Worm (Caenorhabditis elegans) whole organism, midembryonic: ENCODE measurements around the gene R12B2.6.

Experiments
- T22C8.4 ChIP-seq: fragments of 200-800 bp; sonication (Bioruptor generic); IDR thresholded peaks from 2 replicates; pipeline ENCODE4 v1.3.6; 2022; ENCODE audit warnings: missing genetic modification characterization, missing compliant biosample characterization
- cog-1 ChIP-seq: sonication (generic microtip); optimal IDR thresholded peaks from 2 replicates; lab custom pipeline; 2016; ENCODE audit warnings: missing genetic modification characterization, missing compliant biosample characterization
- flt-1 ChIP-seq: fragments of 200-800 bp; sonication (Bioruptor generic); IDR thresholded peaks from 2 replicates; pipeline ENCODE4 v1.3.6; 2022; ENCODE audit warnings: missing genetic modification characterization, missing compliant biosample characterization
- klf-2 ChIP-seq: fragments of 200-800 bp; sonication (Bioruptor generic); conservative IDR thresholded peaks from 2 replicates; pipeline ENCODE4 v1.3.6; 2022; ENCODE audit warnings: missing genetic modification reagents, missing genetic modification characterization, missing compliant biosample characterization
- med-1 ChIP-seq: sonication (generic microtip); optimal IDR thresholded peaks from 2 replicates; lab custom pipeline; 2017; ENCODE audit warnings: missing genetic modification characterization, mild to moderate bottlenecking, missing compliant biosample characterization, antibody characterized with exemption, missing genetic modification reagents; ENCODE audit not compliant: insufficient read depth
- ref-1 ChIP-seq: fragments of 200-800 bp; sonication (Bioruptor generic); conservative IDR thresholded peaks from 2 replicates; pipeline ENCODE4 v1.3.6; 2022; ENCODE audit warnings: missing genetic modification reagents, missing genetic modification characterization, missing compliant biosample characterization
- tab-1 ChIP-seq: fragments of 200-800 bp; sonication (Bioruptor generic); IDR thresholded peaks from 2 replicates; pipeline ENCODE4 v1.3.6; 2022; ENCODE audit warnings: missing genetic modification characterization, missing compliant biosample characterization
- ztf-29 ChIP-seq: fragments of 200-800 bp; sonication (Bioruptor generic); IDR thresholded peaks from 2 replicates; pipeline ENCODE4 v1.3.6; 2022; ENCODE audit warnings: missing genetic modification reagents, missing genetic modification characterization, missing compliant biosample characterization

ce11 chrIII:5806720-5807119 lies 27.2 kb downstream of the R12B2.6 start, which contains the start of gene R12B2.2:
- TF ChIP-seq ztf-29 (GFP tag; lab: Robert Waterston, UW) (no peak), tab-1 (GFP tag; lab: Robert Waterston, UW) (no peak), klf-2 (GFP tag; lab: Robert Waterston, UW) (no peak), med-1 (GFP tag; lab: Kevin White, UChicago) (no peak), flt-1 (GFP tag; lab: Robert Waterston, UW) (no peak), ref-1 (GFP tag; lab: Robert Waterston, UW) (no peak), cog-1 (tag; lab: Kevin White, UChicago) (no peak), T22C8.4 (GFP tag; lab: Robert Waterston, UW) (no peak)
